Worm (Caenorhabditis elegans): ENCODE data around the gene mbf-1.

DNA sequence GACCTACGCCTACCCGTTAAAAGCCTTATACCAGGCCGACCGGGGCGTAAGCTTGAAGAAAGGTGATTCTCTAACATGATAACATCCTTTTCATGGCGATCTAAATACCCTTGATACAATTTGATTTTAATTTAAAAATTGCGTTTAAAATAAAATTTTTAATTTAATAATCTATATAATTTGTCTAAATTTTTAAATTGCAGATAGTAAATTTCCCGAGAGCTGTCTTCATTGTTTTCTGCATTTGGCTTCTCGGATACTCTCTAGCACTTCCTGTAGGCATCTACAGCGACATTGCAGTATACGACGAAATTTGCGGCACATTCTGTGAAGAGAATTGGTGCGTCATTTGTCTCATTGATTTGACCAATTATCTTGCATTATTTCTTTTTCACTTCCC, 18.8 kb downstream of the mbf-1 start:
- TF ChIP-seq mab-5 (tag; optimal IDR thresholded peaks at IDR 0.05), result no peak
- TF ChIP-seq mep-1 (tag; optimal IDR thresholded peaks at IDR 0.05), result no peak
- no peak for TF ChIP-seq sptf-1 (tag; optimal IDR thresholded peaks at IDR 0.05)
- no peak for TF ChIP-seq unc-62 (GFP tag; optimal IDR thresholded peaks at IDR 0.05)
- no peak for TF ChIP-seq ztf-11 (tag; optimal IDR thresholded peaks at IDR 0.05)
- no peak for TF ChIP-seq blmp-1 (tag; optimal IDR thresholded peaks at IDR 0.05)
- TF ChIP-seq flh-1 (GFP tag; optimal IDR thresholded peaks at IDR 0.05), result no peak
- no peak for TF ChIP-seq nhr-28 (tag; optimal IDR thresholded peaks at IDR 0.05)
